Worm (Caenorhabditis elegans): ENCODE measurements around the gene Y39C12A.9.

DNA sequence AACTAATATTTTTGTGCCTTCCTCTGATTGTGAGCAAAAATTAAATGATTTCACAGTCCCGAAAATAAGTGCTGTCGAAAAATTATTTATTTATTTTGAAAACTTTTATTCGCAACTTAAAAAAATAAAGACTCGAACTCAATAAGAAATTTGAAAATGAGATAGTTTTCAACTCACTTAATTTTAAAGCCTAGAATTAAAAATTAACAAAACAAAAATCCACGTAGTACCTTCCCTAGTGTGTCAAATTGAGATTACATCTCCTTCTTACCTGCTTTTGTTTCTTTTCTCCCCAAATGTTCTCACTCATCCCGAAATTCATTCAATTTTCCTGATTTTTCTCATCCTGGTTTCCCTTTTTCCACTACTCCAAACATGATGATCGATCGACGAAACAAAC, 39.7 kb downstream of the Y39C12A.9 start, which contains the start of gene F35G2.5:
- TF ChIP-seq tab-1 (GFP tag; IDR thresholded peaks at IDR 0.05) (no peak), med-1 (GFP tag; optimal IDR thresholded peaks at IDR 0.05; ENCODE audit: insufficient read depth) (no peak), ztf-23 (GFP tag; IDR thresholded peaks at IDR 0.05) (no peak), cog-1 (tag; optimal IDR thresholded peaks at IDR 0.05) (no peak), flt-1 (GFP tag; IDR thresholded peaks at IDR 0.05) (no peak), ztf-29 (GFP tag; IDR thresholded peaks at IDR 0.05) (no peak), T22C8.4 (GFP tag; IDR thresholded peaks at IDR 0.05) (no peak), ref-1 (GFP tag; conservative IDR thresholded peaks at IDR 0.05) (no peak)
